Worm (Caenorhabditis elegans): ENCODE measurements around the gene gcy-21.

The gcy-21 gene

ce11 chrII:2659364-2659763 is at the start of gene gcy-21:
gcy-21 (plus strand) TSS chrII:2659664.
- TF ChIP-seq B0336.3 (GFP tag; IDR thresholded peaks at IDR 0.05): no peak
- no peak for TF ChIP-seq B0019.2 (GFP tag; conservative IDR thresholded peaks at IDR 0.05)
- no peak for TF ChIP-seq rcor-1 (GFP tag; IDR thresholded peaks at IDR 0.05)
- no peak for TF ChIP-seq ceh-91 (GFP tag; IDR thresholded peaks at IDR 0.05)
- TF ChIP-seq F22D6.2 (tag; optimal IDR thresholded peaks at IDR 0.05): no peak
- no peak for TF ChIP-seq snpc-1.3 (tag; optimal IDR thresholded peaks at IDR 0.05; ENCODE audit: insufficient read depth)
- TF ChIP-seq ZK185.1 (tag; optimal IDR thresholded peaks at IDR 0.05; ENCODE audit: poor library complexity, severe bottlenecking): no peak
- TF ChIP-seq F57A8.1 (GFP tag; optimal IDR thresholded peaks at IDR 0.05): no peak
- no peak for TF ChIP-seq somi-1 (GFP tag; optimal IDR thresholded peaks at IDR 0.05)
- no peak for TF ChIP-seq tlf-1 (GFP tag; optimal IDR thresholded peaks at IDR 0.05)
- no peak for TF ChIP-seq nhr-120 (GFP tag; IDR thresholded peaks at IDR 0.05)
- TF ChIP-seq ceh-79 (tag; optimal IDR thresholded peaks at IDR 0.05): no peak
- no peak for TF ChIP-seq F10E7.11 (tag; optimal IDR thresholded peaks at IDR 0.05)
- no peak for TF ChIP-seq snpc-3.4 (tag; optimal IDR thresholded peaks at IDR 0.05)
- no peak for TF ChIP-seq mel-28 (tag; optimal IDR thresholded peaks at IDR 0.05; ENCODE audit: borderline replicate concordance)
- TF ChIP-seq fkh-3 (tag; optimal IDR thresholded peaks at IDR 0.05): no peak
- TF ChIP-seq hmg-1.2 (GFP tag; IDR thresholded peaks at IDR 0.05): no peak
- TF ChIP-seq madf-8 (GFP tag; conservative IDR thresholded peaks at IDR 0.05): no peak

ce11 chrII:2610202-2610912 is 49.1 kb upstream of the gcy-21 start, which contains the start of gene sri-38:
sri-38 (plus strand) TSS chrII:2610862.
- TF ChIP-seq rec-8 (tag; optimal IDR thresholded peaks at IDR 0.05) (no peak), rcor-1 (GFP tag; IDR thresholded peaks at IDR 0.05) (no peak), ztf-3 (GFP tag; optimal IDR thresholded peaks at IDR 0.05) (no peak), F39B2.1 (GFP tag; IDR thresholded peaks at IDR 0.05) (no peak), fkh-3 (tag; optimal IDR thresholded peaks at IDR 0.05) (no peak), akir-1 (GFP tag; optimal IDR thresholded peaks at IDR 0.05) (no peak), Y95B8A.8 (GFP tag; IDR thresholded peaks at IDR 0.05) (no peak), ztf-26 (tag; optimal IDR thresholded peaks at IDR 0.05) (no peak), T07F8.4 (tag; optimal IDR thresholded peaks at IDR 0.05) (no peak), zfh-2 (GFP tag; conservative IDR thresholded peaks at IDR 0.05) (0 out of 2 replicates have a peak, but pooled peaks have one; percentile 54), him-1 (tag; optimal IDR thresholded peaks at IDR 0.05) (no peak), nhr-80 (tag; optimal IDR thresholded peaks at IDR 0.05) (peak; percentile 67), atf-7 (tag; optimal IDR thresholded peaks at IDR 0.05) (peak; percentile 56), F49E8.2 (tag; optimal IDR thresholded peaks at IDR 0.05; ENCODE audit: insufficient read depth) (no peak), let-607 (tag; optimal IDR thresholded peaks at IDR 0.05) (no peak), ceh-91 (GFP tag; IDR thresholded peaks at IDR 0.05) (no peak), B0261.1 (tag; optimal IDR thresholded peaks at IDR 0.05) (no peak), dox-1 (GFP tag; IDR thresholded peaks at IDR 0.05) (peak; percentile 63; the same call in 1 of the 2 replicates), F55B11.4 (tag; optimal IDR thresholded peaks at IDR 0.05; ENCODE audit: borderline replicate concordance, insufficient read depth) (no peak), hlh-12 (tag; optimal IDR thresholded peaks at IDR 0.05) (no peak), hmg-20 (GFP tag; IDR thresholded peaks at IDR 0.05) (no peak), lin-35 (GFP tag; optimal IDR thresholded peaks at IDR 0.05) (no peak), ceh-79 (tag; optimal IDR thresholded peaks at IDR 0.05) (no peak), sdz-38 (tag; optimal IDR thresholded peaks at IDR 0.05) (no peak), somi-1 (GFP tag; optimal IDR thresholded peaks at IDR 0.05) (no peak), nhr-90 (tag; optimal IDR thresholded peaks at IDR 0.05) (no peak), Y56A3A.18 (GFP tag; IDR thresholded peaks at IDR 0.05) (no peak), lin-26 (GFP tag; IDR thresholded peaks at IDR 0.05) (no peak), cebp-1 (GFP tag; IDR thresholded peaks at IDR 0.05) (no peak), cebp-1 (tag; optimal IDR thresholded peaks at IDR 0.05) (no peak), mcd-1 (GFP tag; IDR thresholded peaks at IDR 0.05) (no peak), xnd-1 (tag; optimal IDR thresholded peaks at IDR 0.05) (no peak), die-1 (tag; optimal IDR thresholded peaks at IDR 0.05) (no peak)
